Worm (Caenorhabditis elegans) whole organism, mixed stage, embryonic: ENCODE measurements around the gene clec-182.

Experiments
- M03D4.4 ChIP-seq: sonication (generic microtip); optimal IDR thresholded peaks from 2 replicates; lab custom pipeline; 2017; ENCODE audit warnings: mild to moderate bottlenecking, missing genetic modification characterization, missing compliant biosample characterization
- bed-3 ChIP-seq: fragments of 200-800 bp; sonication (Bioruptor generic); optimal IDR thresholded peaks from 3 replicates; lab custom pipeline; 2018; ENCODE audit warnings: mild to moderate bottlenecking, missing genetic modification characterization, moderate library complexity, missing compliant biosample characterization
- blmp-1 ChIP-seq: fragments of 150-350 bp; optimal IDR thresholded peaks from 2 replicates; lab custom pipeline; 2014; ENCODE audit warnings: missing biosample characterization, missing genetic modification characterization
- ceh-39 ChIP-seq: fragments of 150-350 bp; optimal IDR thresholded peaks from 2 replicates; lab custom pipeline; 2014; ENCODE audit warnings: missing biosample characterization, missing genetic modification characterization
- ceh-43 ChIP-seq: fragments of 200-800 bp; sonication (Bioruptor generic); optimal IDR thresholded peaks from 2 replicates; lab custom pipeline; 2018; ENCODE audit warnings: mild to moderate bottlenecking, missing genetic modification characterization, moderate library complexity, missing compliant biosample characterization
- ceh-83 ChIP-seq: fragments of 200-800 bp; sonication (Bioruptor generic); optimal IDR thresholded peaks from 2 replicates; lab custom pipeline; 2018; ENCODE audit warnings: mild to moderate bottlenecking, missing genetic modification characterization, missing compliant biosample characterization
- ces-1 ChIP-seq: fragments of 150-350 bp; optimal IDR thresholded peaks from 2 replicates; lab custom pipeline; 2014; ENCODE audit warnings: missing biosample characterization, missing genetic modification reagents, missing genetic modification characterization
- cnd-1 ChIP-seq: fragments of 200-800 bp; sonication (Bioruptor generic); optimal IDR thresholded peaks from 2 replicates; lab custom pipeline; 2018; ENCODE audit warnings: mild to moderate bottlenecking, missing genetic modification characterization, missing compliant biosample characterization
- drap-1 ChIP-seq: fragments of 200-800 bp; sonication (Bioruptor generic); optimal IDR thresholded peaks from 3 replicates; lab custom pipeline; 2018; ENCODE audit warnings: mild to moderate bottlenecking, missing genetic modification characterization, missing compliant biosample characterization
- elt-1 ChIP-seq: sonication (generic microtip); optimal IDR thresholded peaks from 2 replicates; lab custom pipeline; 2017; ENCODE audit warnings: missing genetic modification characterization, mild to moderate bottlenecking, missing compliant biosample characterization, antibody characterized with exemption, moderate library complexity, borderline replicate concordance; ENCODE audit not compliant: insufficient read depth
- elt-3 ChIP-seq: fragments of 150-350 bp; optimal IDR thresholded peaks from 2 replicates; lab custom pipeline; 2014; ENCODE audit warnings: missing biosample characterization, missing genetic modification characterization
- ham-2 ChIP-seq: fragments of 200-800 bp; sonication (Bioruptor generic); optimal IDR thresholded peaks from 2 replicates; lab custom pipeline; 2018; ENCODE audit warnings: mild to moderate bottlenecking, missing genetic modification characterization, missing compliant biosample characterization
- hlh-1 ChIP-seq: fragments of 150-350 bp; optimal IDR thresholded peaks from 2 replicates; lab custom pipeline; 2014; ENCODE audit warnings: missing biosample characterization, missing genetic modification reagents, missing genetic modification characterization
- lin-13 ChIP-seq: fragments of 150-350 bp; optimal IDR thresholded peaks from 2 replicates; lab custom pipeline; 2014; ENCODE audit warnings: missing biosample characterization, missing genetic modification characterization
- lsy-2 ChIP-seq: fragments of 150-350 bp; optimal IDR thresholded peaks from 2 replicates; lab custom pipeline; 2014; ENCODE audit warnings: missing biosample characterization, missing genetic modification characterization
- mab-5 ChIP-seq: fragments of 150-350 bp; optimal IDR thresholded peaks from 2 replicates; lab custom pipeline; 2014; ENCODE audit warnings: missing biosample characterization, missing genetic modification characterization
- mep-1 ChIP-seq: fragments of 150-350 bp; optimal IDR thresholded peaks from 2 replicates; lab custom pipeline; 2017; ENCODE audit warnings: missing biosample characterization, missing genetic modification reagents, missing genetic modification characterization, inconsistent platforms
- mls-2 ChIP-seq: sonication (generic microtip); optimal IDR thresholded peaks from 2 replicates; lab custom pipeline; 2016; ENCODE audit warnings: mild to moderate bottlenecking, missing genetic modification characterization, moderate library complexity, missing compliant biosample characterization
- nhr-2 ChIP-seq: fragments of 150-350 bp; optimal IDR thresholded peaks from 2 replicates; lab custom pipeline; 2014; ENCODE audit warnings: missing biosample characterization, missing genetic modification characterization
- nhr-237 ChIP-seq: fragments of 150-350 bp; optimal IDR thresholded peaks from 2 replicates; lab custom pipeline; 2014; ENCODE audit warnings: missing biosample characterization, missing genetic modification characterization
- nhr-28 ChIP-seq: fragments of 150-350 bp; optimal IDR thresholded peaks from 2 replicates; lab custom pipeline; 2014; ENCODE audit warnings: missing biosample characterization, missing genetic modification characterization
- nhr-76 ChIP-seq: sonication (generic microtip); optimal IDR thresholded peaks from 2 replicates; lab custom pipeline; 2017; ENCODE audit warnings: missing biosample characterization, missing genetic modification characterization
- pha-4 ChIP-seq: fragments of 150-350 bp; optimal IDR thresholded peaks from 2 replicates; lab custom pipeline; 2018; ENCODE audit warnings: missing biosample characterization, missing genetic modification reagents, missing genetic modification characterization
- sem-2 ChIP-seq: fragments of 200-800 bp; sonication (Bioruptor generic); optimal IDR thresholded peaks from 2 replicates; lab custom pipeline; 2018; ENCODE audit warnings: mild to moderate bottlenecking, missing genetic modification characterization, missing compliant biosample characterization
- snpc-4 ChIP-seq: fragments of 150-350 bp; optimal IDR thresholded peaks from 2 replicates; lab custom pipeline; 2014; ENCODE audit warnings: missing biosample characterization, missing genetic modification characterization
- sptf-1 ChIP-seq: sonication (generic microtip); optimal IDR thresholded peaks from 2 replicates; lab custom pipeline; 2017; ENCODE audit warnings: mild to moderate bottlenecking, missing genetic modification characterization, moderate library complexity, missing compliant biosample characterization
- tbx-8 ChIP-seq: fragments of 200-800 bp; sonication (Bioruptor generic); optimal IDR thresholded peaks from 2 replicates; lab custom pipeline; 2018; ENCODE audit warnings: mild to moderate bottlenecking, missing genetic modification characterization, moderate library complexity, missing compliant biosample characterization
- unc-120 ChIP-seq: sonication (generic microtip); optimal IDR thresholded peaks from 2 replicates; lab custom pipeline; 2017; ENCODE audit warnings: missing genetic modification characterization, missing compliant biosample characterization; ENCODE audit not compliant: poor library complexity, severe bottlenecking
- unc-39 ChIP-seq: fragments of 150-350 bp; optimal IDR thresholded peaks from 2 replicates; lab custom pipeline; 2014; ENCODE audit warnings: missing biosample characterization, missing genetic modification characterization
- unc-62 ChIP-seq: fragments of 150-350 bp; optimal IDR thresholded peaks from 2 replicates; lab custom pipeline; 2014; ENCODE audit warnings: missing biosample characterization, missing genetic modification reagents, missing genetic modification characterization
- zip-8 ChIP-seq: fragments of 150-350 bp; optimal IDR thresholded peaks from 2 replicates; lab custom pipeline; 2014; ENCODE audit warnings: missing biosample characterization, missing genetic modification characterization
- ztf-11 ChIP-seq: fragments of 150-350 bp; optimal IDR thresholded peaks from 2 replicates; lab custom pipeline; 2014; ENCODE audit warnings: missing biosample characterization, missing genetic modification characterization

Gene clec-182

DNA sequence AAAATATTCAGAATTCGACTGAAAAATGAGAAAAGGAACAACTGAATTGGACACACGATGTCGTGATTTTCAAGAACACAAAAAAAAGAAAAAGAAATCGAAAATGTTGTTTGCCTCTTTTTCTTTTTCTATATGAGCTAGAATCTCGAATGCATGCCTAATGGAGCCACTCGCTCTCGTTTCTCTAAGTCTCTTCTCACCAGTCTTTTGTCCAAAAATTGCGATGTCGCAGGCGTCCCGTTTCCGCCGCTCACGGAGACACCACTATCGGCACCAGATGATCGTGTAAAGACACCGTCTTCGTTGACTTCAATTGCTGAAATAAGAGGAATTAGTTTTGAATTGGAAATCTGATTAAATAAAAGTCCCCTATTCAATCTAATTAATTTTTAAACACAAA lies 39.5 kb downstream of the clec-182 start:
- TF ChIP-seq lin-13 (tag; lab: Kevin White, UChicago) (no peak), zip-8 (no peak), snpc-4 (tag; lab: Kevin White, UChicago) (no peak), sptf-1 (no peak), elt-3 (tag; lab: Kevin White, UChicago) (no peak), ces-1 (GFP tag; lab: Kevin White, UChicago) (peak; percentile 28)

ce11 chrIV:8757729-8758128 lies 40.4 kb downstream of the clec-182 start:
- TF ChIP-seq hlh-1: peak; percentile 55
- TF ChIP-seq nhr-76 (tag; lab: Kevin White, UChicago): no peak
- no peak for TF ChIP-seq sptf-1
- no peak for TF ChIP-seq cnd-1
- peak; percentile 2 for TF ChIP-seq ces-1 (GFP tag; lab: Kevin White, UChicago)
- TF ChIP-seq lsy-2 (tag; lab: Kevin White, UChicago): no peak
- TF ChIP-seq mep-1 (tag; lab: Kevin White, UChicago): no peak
- TF ChIP-seq elt-1 (tag; lab: Kevin White, UChicago): no peak
- TF ChIP-seq tbx-8 (GFP tag; lab: Kevin White, UChicago): no peak
- no peak for TF ChIP-seq mls-2 (tag; lab: Kevin White, UChicago)
- TF ChIP-seq ztf-11 (tag; lab: Kevin White, UChicago): no peak
- TF ChIP-seq elt-3 (tag; lab: Kevin White, UChicago): no peak
- no peak for TF ChIP-seq zip-8
- TF ChIP-seq drap-1 (GFP tag; lab: Kevin White, UChicago): no peak
- no peak for TF ChIP-seq blmp-1 (tag; lab: Kevin White, UChicago)
- TF ChIP-seq sem-2 (GFP tag; lab: Kevin White, UChicago): no peak
- TF ChIP-seq unc-120 (tag; lab: Kevin White, UChicago): peak; percentile 54
- no peak for TF ChIP-seq nhr-2
- TF ChIP-seq ceh-83: no peak
- no peak for TF ChIP-seq nhr-237 (tag; lab: Kevin White, UChicago)
- no peak for TF ChIP-seq nhr-28 (tag; lab: Kevin White, UChicago)

- TF ChIP-seq ham-2 (no peak), M03D4.4 (no peak), nhr-2 (no peak), ceh-39 (no peak), drap-1 (GFP tag; lab: Kevin White, UChicago) (no peak)
Measured at ce11 chrIV:8754727-8755126, 43.4 kb downstream of the clec-182 start, which contains the start of gene elli-1. Gene elli-1 (minus strand): TSS chrIV:8754827.

ce11 chrIV:8754146-8754545 lies 44.0 kb downstream of the clec-182 start:
- TF ChIP-seq ceh-83 (peak; percentile 10), ceh-39 (no peak)

DNA sequence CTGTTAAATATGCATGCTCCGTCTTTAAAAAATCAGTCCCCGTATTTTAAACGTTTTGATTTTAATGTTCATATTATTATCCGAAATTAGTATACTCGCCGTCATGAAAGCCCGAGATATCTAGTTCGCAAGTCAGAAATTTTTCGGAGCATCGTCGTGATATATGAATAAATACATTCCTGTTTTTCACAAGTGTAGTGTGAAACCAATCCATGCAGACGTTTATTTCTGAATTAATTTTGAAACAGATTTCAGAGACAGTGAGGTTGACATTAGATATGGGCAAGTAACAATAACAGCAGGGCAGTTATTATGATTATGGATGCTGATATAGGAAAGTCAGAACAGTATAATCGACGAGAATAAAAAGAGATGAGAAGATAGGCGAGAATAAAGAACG lies 45.7 kb downstream of the clec-182 start:
- no peak for TF ChIP-seq M03D4.4
- no peak for TF ChIP-seq bed-3
- TF ChIP-seq pha-4 (tag; lab: Kevin White, UChicago): no peak
- no peak for TF ChIP-seq elt-1 (tag; lab: Kevin White, UChicago)
- no peak for TF ChIP-seq unc-39 (tag; lab: Kevin White, UChicago)
- no peak for TF ChIP-seq nhr-2
- no peak for TF ChIP-seq unc-62 (GFP tag; lab: Kevin White, UChicago)
- TF ChIP-seq tbx-8 (GFP tag; lab: Kevin White, UChicago): no peak
- no peak for TF ChIP-seq mab-5 (tag; lab: Kevin White, UChicago)
- no peak for TF ChIP-seq ceh-83
- no peak for TF ChIP-seq ceh-43 (GFP tag; lab: Kevin White, UChicago)
- no peak for TF ChIP-seq snpc-4 (tag; lab: Kevin White, UChicago)
- no peak for TF ChIP-seq blmp-1 (tag; lab: Kevin White, UChicago)
- TF ChIP-seq sptf-1: no peak
- no peak for TF ChIP-seq elt-3 (tag; lab: Kevin White, UChicago)
- TF ChIP-seq sem-2 (GFP tag; lab: Kevin White, UChicago): no peak
- no peak for TF ChIP-seq nhr-237 (tag; lab: Kevin White, UChicago)
- TF ChIP-seq ces-1 (GFP tag; lab: Kevin White, UChicago): no peak
- TF ChIP-seq ham-2: no peak
- no peak for TF ChIP-seq nhr-28 (tag; lab: Kevin White, UChicago)
